Worm (Caenorhabditis elegans): Measurements from ENCODE around the gene mrpl-32.

- TF ChIP-seq pha-4 (tag; optimal IDR thresholded peaks at IDR 0.05) (no peak), F13H6.1 (tag; optimal IDR thresholded peaks at IDR 0.05) (no peak)
These were observed 937 bp downstream of the mrpl-32 start for ce11 chrIII:8450494-8450893.

Data from whole organism, late embryonic.